Fruit fly (Drosophila melanogaster) whole organism, pupa: ENCODE measurements around the gene SMC1.

ENCODE experiments used
- CG13204 ChIP-seq: fragments of 200-800 bp; sonication (Bioruptor generic); optimal IDR thresholded peaks from 2 replicates; lab custom pipeline; 2018; ENCODE audit warnings: missing biosample characterization, mild to moderate bottlenecking, missing genetic modification characterization, moderate library complexity
- CG4496 ChIP-seq: fragments of 200-800 bp; sonication (Bioruptor generic); IDR thresholded peaks from 3 replicates; pipeline ENCODE4 v1.3.6; 2022; ENCODE audit warnings: missing biosample characterization, missing genetic modification characterization
- EcR ChIP-seq: fragments of 200-800 bp; sonication (Bioruptor generic); optimal IDR thresholded peaks from 3 replicates; lab custom pipeline; 2019; ENCODE audit warnings: missing biosample characterization, missing genetic modification characterization, mild to moderate bottlenecking, moderate library complexity, missing genetic modification reagents
- Pif1B ChIP-seq: fragments of 200-800 bp; sonication (Bioruptor generic); optimal IDR thresholded peaks from 3 replicates; lab custom pipeline; 2016; ENCODE audit warnings: missing biosample characterization, missing genetic modification characterization
- Snoo ChIP-seq: fragments of 200-800 bp; sonication (Bioruptor generic); optimal IDR thresholded peaks from 3 replicates; lab custom pipeline; 2017; ENCODE audit warnings: missing biosample characterization, mild to moderate bottlenecking, missing genetic modification characterization, inconsistent platforms
- gl ChIP-seq: fragments of 200-800 bp; sonication (Bioruptor generic); optimal IDR thresholded peaks from 2 replicates; lab custom pipeline; 2018; ENCODE audit warnings: missing biosample characterization, mild to moderate bottlenecking, missing genetic modification characterization

DNA sequence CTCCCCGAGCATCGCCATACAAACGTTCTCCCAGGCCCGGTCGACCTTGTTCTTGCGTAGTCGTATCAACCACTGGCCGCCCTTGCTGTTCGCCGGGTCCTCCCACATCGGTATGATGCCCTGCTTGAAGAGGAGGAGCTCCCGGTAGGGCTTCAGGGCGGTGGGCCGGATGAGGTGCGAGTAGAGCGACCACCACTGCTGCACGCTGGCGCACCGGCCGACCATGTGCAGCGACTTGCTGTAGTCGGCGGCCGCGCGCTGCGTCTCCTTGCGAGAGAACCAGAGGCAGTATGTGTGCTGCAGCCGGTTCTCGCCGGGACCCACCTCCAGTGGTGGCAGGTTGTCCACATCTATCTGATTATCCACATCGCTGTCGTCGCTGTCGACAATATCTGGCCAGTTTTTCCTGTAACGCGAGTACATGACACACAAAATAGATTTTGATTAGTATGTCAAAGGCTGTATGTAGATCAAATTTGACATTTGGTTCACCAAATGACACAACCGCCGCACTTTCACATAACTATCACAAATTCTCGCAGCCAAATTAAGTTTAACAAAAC, 48.9 kb downstream of the SMC1 start, which contains the start of gene CG10694:
- no peak for TF ChIP-seq gl (tag; lab: Kevin White, UChicago)
- no peak for TF ChIP-seq CG13204 (GFP tag; lab: Kevin White, UChicago)
- TF ChIP-seq Pif1B (GFP tag; lab: Kevin White, UChicago) = no peak
- TF ChIP-seq EcR = no peak
- no peak for TF ChIP-seq Snoo (tag; lab: Kevin White, UChicago)
- no peak for TF ChIP-seq CG4496
